Worm (Caenorhabditis elegans) whole organism, L2 larva: Measurements from ENCODE around the gene T11G6.4.

ENCODE experiments used
- C34F6.9 ChIP-seq: fragments of 150-350 bp; optimal IDR thresholded peaks from 2 replicates; lab custom pipeline; 2014; ENCODE audit warnings: missing biosample characterization, missing genetic modification characterization
- F13H6.1 ChIP-seq: sonication (generic microtip); optimal IDR thresholded peaks from 2 replicates; lab custom pipeline; 2016; ENCODE audit warnings: missing genetic modification characterization, missing compliant biosample characterization
- aly-2 ChIP-seq: fragments of 150-350 bp; optimal IDR thresholded peaks from 2 replicates; lab custom pipeline; 2014; ENCODE audit warnings: missing biosample characterization, missing genetic modification characterization
- ama-1 ChIP-seq: fragments of 150-350 bp; optimal IDR thresholded peaks from 2 replicates; lab custom pipeline; 2018; ENCODE audit warnings: inconsistent platforms
- blmp-1 ChIP-seq: sonication (generic microtip); optimal IDR thresholded peaks from 2 replicates; lab custom pipeline; 2017; ENCODE audit warnings: missing genetic modification characterization, mild to moderate bottlenecking, missing compliant biosample characterization, antibody characterized with exemption, moderate library complexity; ENCODE audit not compliant: insufficient read depth
- ceh-16 ChIP-seq: fragments of 150-350 bp; optimal IDR thresholded peaks from 2 replicates; lab custom pipeline; 2014; ENCODE audit warnings: missing biosample characterization, missing genetic modification characterization
- crh-2 ChIP-seq: sonication (generic microtip); optimal IDR thresholded peaks from 2 replicates; lab custom pipeline; 2017; ENCODE audit warnings: missing biosample characterization, missing genetic modification characterization
- egl-27 ChIP-seq: sonication (generic microtip); optimal IDR thresholded peaks from 3 replicates; lab custom pipeline; 2017; ENCODE audit warnings: missing biosample characterization, missing genetic modification reagents, missing genetic modification characterization
- elt-1 ChIP-seq: fragments of 150-350 bp; optimal IDR thresholded peaks from 2 replicates; lab custom pipeline; 2014; ENCODE audit warnings: missing biosample characterization, missing genetic modification characterization
- elt-3 ChIP-seq: sonication (generic microtip); optimal IDR thresholded peaks from 2 replicates; lab custom pipeline; 2017; ENCODE audit warnings: missing biosample characterization, missing genetic modification characterization
- fos-1 ChIP-seq: fragments of 150-350 bp; optimal IDR thresholded peaks from 2 replicates; lab custom pipeline; 2014; ENCODE audit warnings: missing biosample characterization, missing genetic modification characterization
- gmeb-1 ChIP-seq: fragments of 150-350 bp; optimal IDR thresholded peaks from 2 replicates; lab custom pipeline; 2014; ENCODE audit warnings: missing biosample characterization, missing genetic modification characterization
- lin-11 ChIP-seq: fragments of 150-350 bp; sonication (generic microtip); optimal IDR thresholded peaks from 2 replicates; lab custom pipeline; 2014; ENCODE audit warnings: missing biosample characterization, missing genetic modification characterization, inconsistent platforms, mixed read lengths
- lin-13 ChIP-seq: fragments of 150-350 bp; optimal IDR thresholded peaks from 2 replicates; lab custom pipeline; 2014; ENCODE audit warnings: missing biosample characterization, missing genetic modification reagents, missing genetic modification characterization
- lin-39 ChIP-seq: fragments of 150-350 bp; optimal IDR thresholded peaks from 2 replicates; lab custom pipeline; 2014; ENCODE audit warnings: missing biosample characterization, missing genetic modification reagents, missing genetic modification characterization
- lsy-2 ChIP-seq, 2 experiments: fragments of 150-350 bp in 1 of 2; sonication (generic microtip) in 1 of 2; optimal IDR thresholded peaks; 2 replicates each; lab custom pipeline; 2014 to 2017; ENCODE audit warnings: missing biosample characterization in 2 of 2, missing genetic modification characterization in 2 of 2
- mbf-1 ChIP-seq: sonication (generic microtip); optimal IDR thresholded peaks from 2 replicates; lab custom pipeline; 2017; ENCODE audit warnings: missing biosample characterization, missing genetic modification characterization
- mdl-1 ChIP-seq, 2 experiments: fragments of 150-350 bp in 1 of 2; sonication (generic microtip) in 1 of 2; optimal IDR thresholded peaks; 2 replicates each; lab custom pipeline; 2017; ENCODE audit warnings: missing biosample characterization in 2 of 2, missing genetic modification characterization in 2 of 2
- nhr-10 ChIP-seq: sonication (generic microtip); optimal IDR thresholded peaks from 2 replicates; lab custom pipeline; 2017; ENCODE audit warnings: missing biosample characterization, missing genetic modification characterization
- nhr-129 ChIP-seq: fragments of 150-350 bp; optimal IDR thresholded peaks from 2 replicates; lab custom pipeline; 2014; ENCODE audit warnings: missing biosample characterization, missing genetic modification characterization
- nhr-21 ChIP-seq: fragments of 150-350 bp; optimal IDR thresholded peaks from 2 replicates; lab custom pipeline; 2014; ENCODE audit warnings: missing biosample characterization, missing genetic modification characterization
- nhr-25 ChIP-seq: fragments of 150-350 bp; sonication (generic microtip); optimal IDR thresholded peaks from 3 replicates; lab custom pipeline; 2014; ENCODE audit warnings: missing biosample characterization, missing genetic modification characterization
- peb-1 ChIP-seq: fragments of 150-350 bp; optimal IDR thresholded peaks from 2 replicates; lab custom pipeline; 2014; ENCODE audit warnings: missing biosample characterization, missing genetic modification characterization
- sem-4 ChIP-seq: fragments of 150-350 bp; optimal IDR thresholded peaks from 2 replicates; lab custom pipeline; 2014; ENCODE audit warnings: missing biosample characterization, missing genetic modification reagents, missing genetic modification characterization
- skn-1 ChIP-seq: sonication (generic microtip); optimal IDR thresholded peaks from 2 replicates; lab custom pipeline; 2017; ENCODE audit warnings: missing biosample characterization, missing genetic modification characterization
- sma-3 ChIP-seq: sonication (generic microtip); optimal IDR thresholded peaks from 2 replicates; lab custom pipeline; 2016; ENCODE audit warnings: missing genetic modification reagents, missing genetic modification characterization, missing compliant biosample characterization
- sma-9 ChIP-seq, 2 experiments: fragments of 150-350 bp in 1 of 2; sonication (generic microtip) in 1 of 2; optimal IDR thresholded peaks; 2 replicates each; lab custom pipeline; 2014 to 2016; ENCODE audit warnings: missing genetic modification characterization in 2 of 2, mild to moderate bottlenecking in 1 of 2, missing biosample characterization in 1 of 2, missing compliant biosample characterization in 1 of 2, missing genetic modification reagents in 1 of 2, moderate library complexity in 1 of 2
- snpc-4 ChIP-seq: fragments of 150-350 bp; optimal IDR thresholded peaks from 2 replicates; lab custom pipeline; 2014; ENCODE audit warnings: missing biosample characterization, missing genetic modification characterization
- unc-55 ChIP-seq: fragments of 150-350 bp; sonication (generic microtip); optimal IDR thresholded peaks from 3 replicates; lab custom pipeline; 2014; ENCODE audit warnings: missing biosample characterization, missing genetic modification reagents, missing genetic modification characterization
- unc-62 ChIP-seq: fragments of 150-350 bp; optimal IDR thresholded peaks from 2 replicates; lab custom pipeline; 2014; ENCODE audit warnings: missing biosample characterization, missing genetic modification reagents, missing genetic modification characterization
- zag-1 ChIP-seq: fragments of 150-350 bp; optimal IDR thresholded peaks from 2 replicates; lab custom pipeline; 2014; ENCODE audit warnings: missing biosample characterization, missing genetic modification characterization
- ztf-1 ChIP-seq: fragments of 200-800 bp; sonication (Bioruptor generic); conservative IDR thresholded peaks from 2 replicates; pipeline ENCODE4 v1.3.6; 2022; ENCODE audit warnings: missing genetic modification characterization, missing compliant biosample characterization
- ztf-11 ChIP-seq: sonication (generic microtip); optimal IDR thresholded peaks from 2 replicates; lab custom pipeline; 2017; ENCODE audit warnings: missing biosample characterization, missing genetic modification characterization
- ztf-4 ChIP-seq: fragments of 150-350 bp; optimal IDR thresholded peaks from 2 replicates; lab custom pipeline; 2014; ENCODE audit warnings: missing biosample characterization, missing genetic modification characterization

T11G6.4 gene

ce11 chrIV:10861102-10861501 is 9.4 kb upstream of the T11G6.4 start, which contains the start of gene rbm-22:
Gene rbm-22, plus strand, starts transcription at chrIV:10861402.
- TF ChIP-seq skn-1 = no peak
- TF ChIP-seq, all 48 proteins: peak for 0

- TF ChIP-seq snpc-4 (tag; lab: Kevin White, UChicago) = no peak
- peak; percentile 63 for TF ChIP-seq nhr-129 (tag; lab: Kevin White, UChicago)
- TF ChIP-seq mbf-1 = no peak
- peak; percentile 31 for TF ChIP-seq C34F6.9
- no peak for TF ChIP-seq ztf-4
- TF ChIP-seq lsy-2 (tag; optimal IDR thresholded peaks at IDR 0.05; lab: Kevin White, UChicago) = peak in 1 of 2 experiments; percentile 32
- peak; percentile 47 for TF ChIP-seq unc-55 (GFP tag; lab: Kevin White, UChicago)
- TF ChIP-seq fos-1 (tag; lab: Kevin White, UChicago) = peak; percentile 88
- TF ChIP-seq crh-2 = peak; percentile 64
Observed at ce11 chrIV:10858300-10859016, 6.7 kb upstream of the T11G6.4 start, which contains the start of the genes T11G6.2 and hars-1. Gene T11G6.2, minus strand, starts transcription at chrIV:10858496. Gene hars-1, plus strand, starts transcription at chrIV:10858957.

- no peak for TF ChIP-seq blmp-1 (tag; lab: Kevin White, UChicago)
- TF ChIP-seq sem-4 = no peak
- no peak for TF ChIP-seq aly-2 (tag; lab: Kevin White, UChicago)
- TF ChIP-seq nhr-21 = no peak
- TF ChIP-seq peb-1 (tag; lab: Kevin White, UChicago) = no peak
- no peak for TF ChIP-seq unc-62 (GFP tag; lab: Kevin White, UChicago)
- no peak for TF ChIP-seq unc-55 (GFP tag; lab: Kevin White, UChicago)
- TF ChIP-seq egl-27 (tag; lab: Kevin White, UChicago) = no peak
- no peak for TF ChIP-seq ceh-16 (tag; lab: Kevin White, UChicago)
- no peak for TF ChIP-seq ama-1 (lab: Kevin White, UChicago)
- no peak for TF ChIP-seq elt-3 (tag; lab: Kevin White, UChicago)
- TF ChIP-seq nhr-10 (tag; lab: Kevin White, UChicago) = no peak
- TF ChIP-seq zag-1 (tag; lab: Kevin White, UChicago) = no peak
- no peak for TF ChIP-seq F13H6.1
- TF ChIP-seq elt-1 (tag; lab: Kevin White, UChicago) = no peak
- no peak for TF ChIP-seq lsy-2 (tag; optimal IDR thresholded peaks at IDR 0.05; lab: Kevin White, UChicago)
- TF ChIP-seq lin-39 (tag; lab: Kevin White, UChicago) = no peak
- TF ChIP-seq lin-13 (GFP tag; lab: Kevin White, UChicago) = no peak
- TF ChIP-seq mdl-1 (tag; optimal IDR thresholded peaks at IDR 0.05; lab: Kevin White, UChicago) = no peak
- TF ChIP-seq gmeb-1 (tag; lab: Kevin White, UChicago) = no peak
Observed at ce11 chrIV:10855946-10856345, 4.2 kb upstream of the T11G6.4 start.

- TF ChIP-seq nhr-25 (tag; lab: Kevin White, UChicago) (peak; percentile 25), ceh-16 (tag; lab: Kevin White, UChicago) (no peak)
- TF ChIP-seq, all 48 proteins: peak for 1
Observed at ce11 chrIV:10855049-10855448, 3.3 kb upstream of the T11G6.4 start, which contains the start of gene T11G6.3. Gene T11G6.3, minus strand, starts transcription at chrIV:10855237.

ce11 chrIV:10854042-10854441 is 2.3 kb upstream of the T11G6.4 start:
- no peak for TF ChIP-seq sma-9 (GFP tag; optimal IDR thresholded peaks at IDR 0.05; lab: Kevin White, UChicago)
- TF ChIP-seq sma-9 (tag; optimal IDR thresholded peaks at IDR 0.05; lab: Kevin White, UChicago) = no peak
- no peak for TF ChIP-seq blmp-1 (tag; lab: Kevin White, UChicago)
- no peak for TF ChIP-seq crh-2
- no peak for TF ChIP-seq skn-1
- no peak for TF ChIP-seq unc-62 (GFP tag; lab: Kevin White, UChicago)
- no peak for TF ChIP-seq F13H6.1
- no peak for TF ChIP-seq fos-1 (tag; lab: Kevin White, UChicago)
- no peak for TF ChIP-seq ztf-11 (tag; lab: Kevin White, UChicago)
- no peak for TF ChIP-seq C34F6.9
- TF ChIP-seq sma-3 (GFP tag; lab: Kevin White, UChicago) = no peak
- TF ChIP-seq ztf-1 (GFP tag; lab: Robert Waterston, UW) = no peak
- TF ChIP-seq lsy-2 (tag; optimal IDR thresholded peaks at IDR 0.05; lab: Kevin White, UChicago) = no peak
- TF ChIP-seq ceh-16 (tag; lab: Kevin White, UChicago) = no peak
- no peak for TF ChIP-seq lin-39 (tag; lab: Kevin White, UChicago)
- no peak for TF ChIP-seq mdl-1 (tag; optimal IDR thresholded peaks at IDR 0.05; lab: Kevin White, UChicago)
- TF ChIP-seq lin-11 (tag; lab: Kevin White, UChicago) = no peak
- no peak for TF ChIP-seq elt-3 (tag; lab: Kevin White, UChicago)
- no peak for TF ChIP-seq ama-1 (lab: Kevin White, UChicago)
- TF ChIP-seq, all 48 proteins: peak for 0
